Worm (Caenorhabditis elegans): Measurements from ENCODE around the gene sri-26.

ce11 chrV:15187083-15188057, 27.9 kb upstream of the sri-26 start, which contains the start of the genes cyn-7 and bath-36:
- TF ChIP-seq unc-39 (tag; optimal IDR thresholded peaks at IDR 0.05) (no peak), blmp-1 (tag; optimal IDR thresholded peaks at IDR 0.05; ENCODE audit: insufficient read depth) (peak; percentile 86), aly-2 (tag; optimal IDR thresholded peaks at IDR 0.05) (no peak), crh-2 (tag; optimal IDR thresholded peaks at IDR 0.05) (peak; percentile 82), dmd-4 (tag; optimal IDR thresholded peaks at IDR 0.05) (no peak), ama-1 (optimal IDR thresholded peaks at IDR 0.05) (no peak), nhr-23 (tag; optimal IDR thresholded peaks at IDR 0.05) (no peak), elt-1 (tag; optimal IDR thresholded peaks at IDR 0.05) (no peak), nhr-12 (tag; optimal IDR thresholded peaks at IDR 0.05) (no peak)
